Fruit fly (Drosophila melanogaster) whole organism, prepupa: ENCODE data around the gene syd.
A peak's percentile ranks its signal among the peaks of the same experiment; 100 is the strongest.

Experiments used
- CG10669 ChIP-seq: fragments of 200-800 bp; sonication (Bioruptor generic); optimal IDR thresholded peaks from 3 replicates; lab custom pipeline; 2018; ENCODE audit warnings: missing biosample characterization, mild to moderate bottlenecking, missing genetic modification characterization, moderate library complexity
- CG11294 ChIP-seq: fragments of 200-800 bp; sonication (Bioruptor generic); IDR thresholded peaks from 2 replicates; pipeline ENCODE4 v1.3.6; 2022; ENCODE audit warnings: missing biosample characterization, missing genetic modification characterization
- CG11902 ChIP-seq: fragments of 200-800 bp; sonication (Bioruptor generic); optimal IDR thresholded peaks from 3 replicates; lab custom pipeline; 2016; ENCODE audit warnings: missing biosample characterization, missing genetic modification characterization
- CG1621 ChIP-seq: fragments of 200-800 bp; sonication (Bioruptor generic); optimal IDR thresholded peaks from 3 replicates; lab custom pipeline; 2018; ENCODE audit warnings: missing biosample characterization, mild to moderate bottlenecking, missing genetic modification characterization
- CG16779 ChIP-seq: fragments of 200-800 bp; sonication (Bioruptor generic); optimal IDR thresholded peaks from 3 replicates; lab custom pipeline; 2017; ENCODE audit warnings: missing biosample characterization, mild to moderate bottlenecking, missing genetic modification characterization
- CG32006 ChIP-seq: fragments of 200-800 bp; sonication (Bioruptor generic); optimal IDR thresholded peaks from 3 replicates; lab custom pipeline; 2017; ENCODE audit warnings: missing biosample characterization, mild to moderate bottlenecking, missing genetic modification characterization
- CG3919 ChIP-seq: fragments of 200-800 bp; sonication (Bioruptor generic); optimal IDR thresholded peaks from 3 replicates; lab custom pipeline; 2016; ENCODE audit warnings: missing biosample characterization, missing genetic modification characterization
- CG6276 ChIP-seq: fragments of 200-800 bp; sonication (Bioruptor generic); optimal IDR thresholded peaks from 2 replicates; lab custom pipeline; 2017; ENCODE audit warnings: missing biosample characterization, mild to moderate bottlenecking, missing genetic modification characterization
- CG6792 ChIP-seq: fragments of 200-800 bp; sonication (Bioruptor generic); optimal IDR thresholded peaks from 3 replicates; lab custom pipeline; 2016; ENCODE audit warnings: missing biosample characterization, missing genetic modification characterization
- CG6854 ChIP-seq: fragments of 200-800 bp; sonication (Bioruptor generic); optimal IDR thresholded peaks from 2 replicates; lab custom pipeline; 2017; ENCODE audit warnings: missing biosample characterization, mild to moderate bottlenecking, missing genetic modification characterization
- CG7368 ChIP-seq: fragments of 200-800 bp; sonication (Bioruptor generic); optimal IDR thresholded peaks from 3 replicates; lab custom pipeline; 2016; ENCODE audit warnings: missing biosample characterization, missing genetic modification characterization
- CG8319 ChIP-seq: fragments of 200-800 bp; sonication (Bioruptor generic); optimal IDR thresholded peaks from 3 replicates; lab custom pipeline; 2016; ENCODE audit warnings: missing biosample characterization, missing genetic modification characterization
- CG9139 ChIP-seq: fragments of 200-800 bp; sonication (Bioruptor generic); optimal IDR thresholded peaks from 3 replicates; lab custom pipeline; 2017; ENCODE audit warnings: missing biosample characterization, mild to moderate bottlenecking, missing genetic modification characterization
- Eip78C ChIP-seq: fragments of 200-800 bp; sonication (Bioruptor generic); peaks from one replicate; lab custom pipeline; 2016; ENCODE audit warnings: missing biosample characterization, missing genetic modification characterization
- Eip93F ChIP-seq: fragments of 200-800 bp; sonication (Bioruptor generic); optimal IDR thresholded peaks from 2 replicates; lab custom pipeline; 2016; ENCODE audit warnings: missing biosample characterization, mild to moderate bottlenecking, missing genetic modification characterization
- Ets21C ChIP-seq: fragments of 200-800 bp; sonication (Bioruptor generic); optimal IDR thresholded peaks from 3 replicates; lab custom pipeline; 2016; ENCODE audit warnings: missing biosample characterization, missing genetic modification characterization
- Ets96B ChIP-seq: fragments of 200-800 bp; optimal IDR thresholded peaks from 2 replicates; lab custom pipeline; 2019; ENCODE audit warnings: missing biosample characterization, mild to moderate bottlenecking, missing genetic modification characterization, moderate library complexity
- Gug ChIP-seq: fragments of 200-800 bp; sonication (Bioruptor generic); IDR thresholded peaks from 2 replicates; pipeline ENCODE4 v1.3.6; 2022; ENCODE audit warnings: missing biosample characterization, missing genetic modification characterization
- Hr38 ChIP-seq: sonication (Bioruptor generic); optimal IDR thresholded peaks from 2 replicates; lab custom pipeline; 2016; ENCODE audit warnings: missing biosample characterization, missing genetic modification characterization
- Hr4 ChIP-seq: fragments of 200-800 bp; sonication (Bioruptor generic); optimal IDR thresholded peaks from 3 replicates; lab custom pipeline; 2016; ENCODE audit warnings: missing biosample characterization, missing genetic modification characterization
- Lpt ChIP-seq: fragments of 200-800 bp; sonication (Bioruptor generic); optimal IDR thresholded peaks from 3 replicates; lab custom pipeline; 2016; ENCODE audit warnings: missing biosample characterization, missing genetic modification characterization
- acj6 ChIP-seq: fragments of 200-800 bp; sonication (Bioruptor generic); optimal IDR thresholded peaks from 3 replicates; lab custom pipeline; 2016; ENCODE audit warnings: missing biosample characterization, missing genetic modification characterization
- cyc ChIP-seq: fragments of 200-800 bp; sonication (Bioruptor generic); optimal IDR thresholded peaks from 3 replicates; lab custom pipeline; 2016; ENCODE audit warnings: missing biosample characterization, missing genetic modification characterization
- dac ChIP-seq: fragments of 200-800 bp; sonication (Bioruptor generic); optimal IDR thresholded peaks from 2 replicates; lab custom pipeline; 2017; ENCODE audit warnings: missing biosample characterization, mild to moderate bottlenecking, missing genetic modification characterization
- eg ChIP-seq: fragments of 200-800 bp; sonication (Bioruptor generic); IDR thresholded peaks from 3 replicates; pipeline ENCODE4 v1.3.6; 2022; ENCODE audit warnings: missing biosample characterization, missing genetic modification characterization
- esn ChIP-seq: fragments of 200-800 bp; sonication (Bioruptor generic); optimal IDR thresholded peaks from 2 replicates; lab custom pipeline; 2016; ENCODE audit warnings: missing biosample characterization, mild to moderate bottlenecking, missing genetic modification characterization, moderate library complexity
- fd59A ChIP-seq: fragments of 200-800 bp; sonication (Bioruptor generic); optimal IDR thresholded peaks from 2 replicates; lab custom pipeline; 2017; ENCODE audit warnings: missing biosample characterization, mild to moderate bottlenecking, missing genetic modification characterization, missing genetic modification reagents
- fkh ChIP-seq: fragments of 200-800 bp; sonication (Bioruptor generic); optimal IDR thresholded peaks from 3 replicates; lab custom pipeline; 2017; ENCODE audit warnings: missing biosample characterization, mild to moderate bottlenecking, missing genetic modification characterization, moderate library complexity
- lz ChIP-seq: fragments of 200-800 bp; sonication (Bioruptor generic); optimal IDR thresholded peaks from 3 replicates; lab custom pipeline; 2016; ENCODE audit warnings: missing biosample characterization, missing genetic modification characterization
- salr ChIP-seq, 2 experiments: fragments of 200-800 bp; sonication (Bioruptor generic); optimal IDR thresholded peaks; 3 replicates each; lab custom pipeline; 2016 to 2018; ENCODE audit warnings: missing biosample characterization in 2 of 2, missing genetic modification characterization in 2 of 2, mild to moderate bottlenecking in 1 of 2
- ss ChIP-seq, 2 experiments: fragments of 200-800 bp; sonication (Bioruptor generic); optimal IDR thresholded peaks; 2 replicates in 1 of 2; 3 replicates in 1 of 2; lab custom pipeline; 2017 to 2018; ENCODE audit warnings: mild to moderate bottlenecking in 2 of 2, missing biosample characterization in 2 of 2, missing genetic modification characterization in 2 of 2, moderate library complexity in 1 of 2
- svp ChIP-seq: fragments of 200-800 bp; sonication (Bioruptor generic); peaks from one replicate; lab custom pipeline; 2016; ENCODE audit warnings: missing biosample characterization, missing genetic modification characterization
- vri ChIP-seq: fragments of 200-800 bp; sonication (Bioruptor generic); optimal IDR thresholded peaks from 3 replicates; lab custom pipeline; 2016; ENCODE audit warnings: missing biosample characterization, mild to moderate bottlenecking, missing genetic modification characterization

The syd gene

DNA sequence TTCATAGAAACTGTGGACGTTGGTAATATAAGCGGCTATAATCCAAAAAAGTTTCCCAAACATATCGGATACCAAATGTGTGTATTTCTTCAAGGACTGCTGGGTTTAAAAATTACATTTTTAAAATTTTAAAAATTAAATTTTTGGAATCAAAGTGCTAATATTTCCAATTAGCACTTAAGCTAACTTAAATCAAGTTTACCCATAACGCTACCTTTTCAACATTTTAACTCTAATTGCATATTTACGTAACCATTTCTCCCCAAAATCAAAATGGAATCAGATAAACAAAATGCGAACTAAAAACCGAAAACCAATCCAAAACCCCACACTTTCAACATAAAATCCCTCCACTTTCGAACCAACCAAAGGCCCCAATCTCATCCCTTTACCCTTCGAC is 10.3 kb upstream of the syd start, which contains the start of gene CG43880:
Gene CG43880 (minus strand): TSS at position 101 of the 400 bp plus-strand sequence.
- TF ChIP-seq CG9139 (no peak), CG7368 (GFP tag; lab: Kevin White, UChicago) (no peak), fkh (GFP tag; lab: Kevin White, UChicago) (no peak), Eip93F (GFP tag; lab: Kevin White, UChicago) (no peak), CG10669 (no peak), Gug (GFP tag; lab: Robert Waterston, UW) (no peak)
- TF ChIP-seq, all 60 proteins: peak for 0

DNA sequence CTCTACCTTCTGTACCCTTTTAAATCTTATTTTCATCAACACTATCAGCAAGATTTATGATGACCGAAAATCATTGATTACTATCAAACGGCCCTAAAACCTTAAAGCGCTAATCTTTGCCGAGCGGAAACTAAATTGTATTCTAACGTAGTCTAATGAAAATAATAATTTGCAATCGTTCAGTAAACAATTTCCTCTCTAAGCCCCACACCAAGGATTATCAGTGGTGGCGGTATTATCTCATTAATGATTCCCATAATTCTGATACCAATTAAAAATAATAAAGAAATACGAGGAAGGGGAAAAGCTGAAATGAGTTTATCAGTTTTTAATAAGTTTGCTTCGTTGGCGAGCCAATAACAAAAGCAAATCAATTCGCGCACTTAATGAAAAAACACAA is 8.0 kb upstream of the syd start:
- TF ChIP-seq Hr4 (GFP tag; lab: Kevin White, UChicago) (no peak), CG7368 (GFP tag; lab: Kevin White, UChicago) (no peak), CG6854 (GFP tag; lab: Kevin White, UChicago) (no peak), Hr38 (GFP tag; lab: Kevin White, UChicago) (no peak), CG6276 (no peak), vri (GFP tag; lab: Kevin White, UChicago) (peak; percentile 17), CG16779 (tag; lab: Kevin White, UChicago) (no peak), CG6792 (GFP tag; lab: Kevin White, UChicago) (no peak), CG8319 (GFP tag; lab: Kevin White, UChicago) (no peak), Eip78C (GFP tag; lab: Kevin White, UChicago) (peak; percentile 27), ss (GFP tag; optimal IDR thresholded peaks at IDR 0.05; lab: Kevin White, UChicago) (no peak), fkh (GFP tag; lab: Kevin White, UChicago) (no peak), Ets96B (tag; lab: Kevin White, UChicago) (no peak), salr (GFP tag; optimal IDR thresholded peaks at IDR 0.05; lab: Kevin White, UChicago) (no peak)

DNA sequence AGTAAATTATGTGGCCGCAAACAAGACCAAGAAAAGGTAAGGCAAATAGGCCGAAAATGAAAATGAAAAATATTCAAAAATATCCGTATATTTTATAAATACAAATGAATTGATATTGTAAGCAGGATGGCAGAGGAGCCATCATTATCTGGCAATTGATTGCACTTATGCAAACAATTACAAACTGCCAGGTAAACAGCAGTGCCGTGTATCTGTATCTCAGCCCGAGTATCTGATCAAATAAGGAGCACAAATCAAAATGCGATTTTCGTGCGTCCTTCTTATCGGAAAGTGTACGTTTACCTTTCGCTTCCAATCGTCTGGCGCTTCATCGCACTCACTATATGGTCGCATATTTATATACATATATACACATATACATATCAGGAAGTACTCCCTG is 7.1 kb upstream of the syd start:
- no peak for TF ChIP-seq lz (GFP tag; lab: Kevin White, UChicago)
- no peak for TF ChIP-seq acj6 (GFP tag; lab: Kevin White, UChicago)
- no peak for TF ChIP-seq Ets21C (GFP tag; lab: Kevin White, UChicago)
- TF ChIP-seq Eip78C (GFP tag; lab: Kevin White, UChicago), result peak; percentile 61
- no peak for TF ChIP-seq vri (GFP tag; lab: Kevin White, UChicago)
- TF ChIP-seq Ets96B (tag; lab: Kevin White, UChicago), result no peak
- TF ChIP-seq CG11902 (GFP tag; lab: Kevin White, UChicago), result no peak
- no peak for TF ChIP-seq CG1621
- TF ChIP-seq svp (GFP tag; lab: Kevin White, UChicago), result no peak
- TF ChIP-seq CG3919, result no peak
- no peak for TF ChIP-seq Hr4 (GFP tag; lab: Kevin White, UChicago)
- TF ChIP-seq Eip93F (GFP tag; lab: Kevin White, UChicago), result no peak
- TF ChIP-seq cyc (GFP tag; lab: Kevin White, UChicago), result no peak
- no peak for TF ChIP-seq CG11294 (GFP tag; lab: Robert Waterston, UW)
- TF ChIP-seq eg (GFP tag; lab: Robert Waterston, UW), result no peak
- TF ChIP-seq fkh (GFP tag; lab: Kevin White, UChicago), result peak; percentile 58
- peak; percentile 23 for TF ChIP-seq esn (GFP tag; lab: Kevin White, UChicago)
- TF ChIP-seq CG32006 (GFP tag; lab: Kevin White, UChicago), result no peak

DNA sequence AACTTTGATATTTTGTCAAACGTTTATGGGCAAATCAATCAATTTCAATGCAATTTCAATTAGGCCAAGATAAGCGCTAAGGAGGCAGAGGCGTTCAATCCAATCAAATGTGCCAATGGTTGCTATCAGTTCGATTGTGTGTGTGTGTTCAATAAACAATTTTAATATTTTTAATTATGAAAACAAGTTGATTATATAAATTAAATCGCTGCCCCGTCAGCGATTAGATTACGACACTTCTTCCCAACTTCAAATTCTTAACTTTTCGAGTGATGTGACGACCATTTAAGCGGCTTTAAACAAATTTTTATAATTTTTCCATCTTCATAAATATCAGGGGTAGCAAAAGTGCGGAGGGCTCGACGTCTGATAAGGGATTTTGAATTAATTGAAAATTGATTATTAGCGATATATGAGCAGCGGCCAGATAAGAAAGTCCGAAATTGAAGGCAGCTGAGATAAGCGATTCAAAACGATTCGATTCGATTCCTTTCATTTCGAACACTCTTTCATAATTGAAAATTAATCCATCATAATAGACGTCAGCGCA is 6.6 kb upstream of the syd start:
- TF ChIP-seq vri (GFP tag; lab: Kevin White, UChicago) (peak; percentile 71), CG7368 (GFP tag; lab: Kevin White, UChicago) (no peak), Hr4 (GFP tag; lab: Kevin White, UChicago) (no peak), Lpt (GFP tag; lab: Kevin White, UChicago) (no peak), svp (GFP tag; lab: Kevin White, UChicago) (peak; percentile 63), fd59A (GFP tag; lab: Kevin White, UChicago) (no peak), dac (GFP tag; lab: Kevin White, UChicago) (no peak)
